Fruit fly (Drosophila melanogaster): Measurements from ENCODE around the gene gry.

- TF ChIP-seq usp (GFP tag; optimal IDR thresholded peaks at IDR 0.05) (no peak), psq (optimal IDR thresholded peaks at IDR 0.05) (no peak), EcR (GFP tag; optimal IDR thresholded peaks at IDR 0.05) (no peak), Dll (optimal IDR thresholded peaks at IDR 0.05) (no peak)
Measured at dm6 chr3L:3197464-3197863, 1.4 kb upstream of the gry start, which contains the start of gene CG14966.

Measured in whole organism.